Fruit fly (Drosophila melanogaster) whole organism, prepupa: Measurements from ENCODE around the gene fzo.

Experiments
- Blimp-1 ChIP-seq: fragments of 200-800 bp; sonication (Bioruptor generic); optimal IDR thresholded peaks from 3 replicates; lab custom pipeline; 2017; ENCODE audit warnings: missing biosample characterization, missing genetic modification characterization, mild to moderate bottlenecking, moderate library complexity, missing genetic modification reagents
- CG6276 ChIP-seq: fragments of 200-800 bp; sonication (Bioruptor generic); optimal IDR thresholded peaks from 2 replicates; lab custom pipeline; 2017; ENCODE audit warnings: missing biosample characterization, mild to moderate bottlenecking, missing genetic modification characterization
- Ets96B ChIP-seq: fragments of 200-800 bp; optimal IDR thresholded peaks from 2 replicates; lab custom pipeline; 2019; ENCODE audit warnings: missing biosample characterization, mild to moderate bottlenecking, missing genetic modification characterization, moderate library complexity
- Hr39 ChIP-seq: fragments of 200-800 bp; sonication (Bioruptor generic); optimal IDR thresholded peaks from 2 replicates; lab custom pipeline; 2016; ENCODE audit warnings: missing biosample characterization, missing genetic modification characterization
- Smox ChIP-seq: fragments of 200-800 bp; sonication (Bioruptor generic); optimal IDR thresholded peaks from 3 replicates; lab custom pipeline; 2016; ENCODE audit warnings: missing biosample characterization, missing genetic modification characterization
- Sox102F ChIP-seq: fragments of 200-800 bp; sonication (Bioruptor generic); optimal IDR thresholded peaks from 2 replicates; lab custom pipeline; 2016; ENCODE audit warnings: missing biosample characterization, mild to moderate bottlenecking, missing genetic modification characterization
- esn ChIP-seq: fragments of 200-800 bp; sonication (Bioruptor generic); optimal IDR thresholded peaks from 2 replicates; lab custom pipeline; 2016; ENCODE audit warnings: missing biosample characterization, mild to moderate bottlenecking, missing genetic modification characterization, moderate library complexity
- spab ChIP-seq: fragments of 200-800 bp; sonication (Bioruptor generic); optimal IDR thresholded peaks from 2 replicates; lab custom pipeline; 2017; ENCODE audit warnings: missing biosample characterization, mild to moderate bottlenecking, missing genetic modification characterization, missing genetic modification reagents
- svp ChIP-seq: fragments of 200-800 bp; sonication (Bioruptor generic); peaks from one replicate; lab custom pipeline; 2016; ENCODE audit warnings: missing biosample characterization, missing genetic modification characterization

dm6 chr3R:23217142-23217771 is 13.4 kb upstream of the fzo start:
- no peak for TF ChIP-seq Sox102F (GFP tag; lab: Kevin White, UChicago)
- TF ChIP-seq Blimp-1 (GFP tag; lab: Kevin White, UChicago), result no peak
- no peak for TF ChIP-seq esn (GFP tag; lab: Kevin White, UChicago)
- TF ChIP-seq spab (GFP tag; lab: Kevin White, UChicago), result no peak
- no peak for TF ChIP-seq Smox
- no peak for TF ChIP-seq Ets96B (tag; lab: Kevin White, UChicago)
- TF ChIP-seq CG6276, result no peak
- TF ChIP-seq svp, result no peak
- no peak for TF ChIP-seq Hr39 (GFP tag; lab: Kevin White, UChicago)
